Fruit fly (Drosophila melanogaster): Measurements from ENCODE around the gene VhaPPA1-1.

DNA sequence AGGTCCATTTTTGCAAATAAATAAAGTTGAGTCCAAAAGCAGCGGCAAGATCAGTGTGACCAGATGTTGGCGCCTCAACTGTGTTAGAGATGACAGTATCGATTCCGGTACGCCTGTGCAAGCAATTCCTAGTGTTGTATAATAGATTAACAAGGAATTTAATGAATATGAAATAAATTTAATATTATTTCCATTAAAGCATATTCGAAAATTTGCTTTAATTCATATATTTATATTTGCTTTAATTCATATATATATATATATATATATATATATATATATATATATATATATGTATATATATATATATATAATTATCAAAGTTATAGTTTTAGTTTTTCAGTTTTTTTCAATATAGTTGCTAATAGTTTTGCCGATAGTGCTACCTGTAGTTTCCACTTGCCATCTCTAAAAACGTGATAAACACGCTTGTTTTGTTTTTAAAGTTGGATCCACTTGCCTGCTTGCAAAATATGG lies 5.5 kb downstream of the VhaPPA1-1 start, which contains the start of the genes Nup93-2 and CG3817:
- TF ChIP-seq psq (optimal IDR thresholded peaks at IDR 0.05), result no peak
- no peak for TF ChIP-seq usp (GFP tag; optimal IDR thresholded peaks at IDR 0.05)
